Fruit fly (Drosophila melanogaster) whole organism, embryonic: ENCODE results near the gene mtTFB2.

ENCODE experiments used
- Abd-B ChIP-seq: fragments of 200-800 bp; sonication (Bioruptor generic); optimal IDR thresholded peaks from 2 replicates; lab custom pipeline; 2018; ENCODE audit warnings: missing biosample characterization, mild to moderate bottlenecking, missing genetic modification characterization, moderate library complexity
- Atf-2 ChIP-seq: fragments of 200-800 bp; sonication (Bioruptor generic); optimal IDR thresholded peaks from 2 replicates; lab custom pipeline; 2016; ENCODE audit warnings: missing biosample characterization, missing genetic modification characterization
- BEAF-32 ChIP-seq: fragments of 200-800 bp; sonication (Bioruptor generic); optimal IDR thresholded peaks from 3 replicates; lab custom pipeline; 2017; ENCODE audit warnings: missing biosample characterization, missing genetic modification characterization, mild to moderate bottlenecking, moderate library complexity, missing genetic modification reagents
- C15 ChIP-seq: fragments of 200-800 bp; sonication (Bioruptor generic); IDR thresholded peaks from 3 replicates; pipeline ENCODE4 v1.3.6; 2022; ENCODE audit warnings: missing biosample characterization, missing genetic modification characterization
- CG10431 ChIP-seq: fragments of 200-800 bp; sonication (Bioruptor generic); optimal IDR thresholded peaks from 3 replicates; lab custom pipeline; 2018; ENCODE audit warnings: missing biosample characterization, mild to moderate bottlenecking, missing genetic modification characterization
- CG11093 ChIP-seq: fragments of 200-800 bp; sonication (Bioruptor generic); IDR thresholded peaks from 3 replicates; pipeline ENCODE4 v1.3.6; 2022; ENCODE audit warnings: missing biosample characterization, missing genetic modification characterization
- CG12155 ChIP-seq: fragments of 200-800 bp; sonication (Bioruptor generic); optimal IDR thresholded peaks from 3 replicates; lab custom pipeline; 2016; ENCODE audit warnings: missing biosample characterization, missing genetic modification characterization
- CG14667 ChIP-seq: fragments of 200-800 bp; sonication (Bioruptor generic); IDR thresholded peaks from 2 replicates; pipeline ENCODE4 v1.3.6; 2022; ENCODE audit warnings: missing biosample characterization, missing genetic modification characterization
- CG15601 ChIP-seq: fragments of 200-800 bp; sonication (Bioruptor generic); optimal IDR thresholded peaks from 3 replicates; lab custom pipeline; 2019; ENCODE audit warnings: missing biosample characterization, mild to moderate bottlenecking, missing genetic modification characterization, moderate library complexity
- CG1602 ChIP-seq: fragments of 200-800 bp; sonication (Bioruptor generic); optimal IDR thresholded peaks from 3 replicates; lab custom pipeline; 2016; ENCODE audit warnings: missing biosample characterization, missing genetic modification characterization
- CG16863 ChIP-seq: fragments of 200-800 bp; sonication (Bioruptor generic); optimal IDR thresholded peaks from 3 replicates; lab custom pipeline; 2016; ENCODE audit warnings: missing biosample characterization, missing genetic modification characterization
- CG17912 ChIP-seq: fragments of 200-800 bp; sonication (Bioruptor generic); optimal IDR thresholded peaks from 2 replicates; lab custom pipeline; 2018; ENCODE audit warnings: missing biosample characterization, mild to moderate bottlenecking, missing genetic modification characterization
- CG2678 ChIP-seq: fragments of 200-800 bp; sonication (Bioruptor generic); optimal IDR thresholded peaks from 3 replicates; lab custom pipeline; 2019; ENCODE audit warnings: missing biosample characterization, mild to moderate bottlenecking, missing genetic modification characterization, moderate library complexity
- CG31365 ChIP-seq: fragments of 200-800 bp; sonication (Bioruptor generic); optimal IDR thresholded peaks from 2 replicates; lab custom pipeline; 2018; ENCODE audit warnings: missing biosample characterization, mild to moderate bottlenecking, missing genetic modification characterization
- CG32532 ChIP-seq: fragments of 200-800 bp; sonication (Bioruptor generic); IDR thresholded peaks from 2 replicates; pipeline ENCODE4 v1.3.6; 2022; ENCODE audit warnings: missing biosample characterization, missing genetic modification characterization
- CG32772 ChIP-seq: fragments of 200-800 bp; sonication (Bioruptor generic); IDR thresholded peaks from 2 replicates; pipeline ENCODE4 v1.3.6; 2022; ENCODE audit warnings: missing biosample characterization, missing genetic modification characterization
- CG34422 ChIP-seq: fragments of 200-800 bp; sonication (Bioruptor generic); IDR thresholded peaks from 3 replicates; pipeline ENCODE4 v1.3.6; 2022; ENCODE audit warnings: missing biosample characterization, missing genetic modification characterization
- CG4424 ChIP-seq: fragments of 200-800 bp; sonication (Bioruptor generic); optimal IDR thresholded peaks from 3 replicates; lab custom pipeline; 2016; ENCODE audit warnings: missing biosample characterization, missing genetic modification characterization
- CG4707 ChIP-seq: fragments of 200-800 bp; sonication (Bioruptor generic); optimal IDR thresholded peaks from 2 replicates; lab custom pipeline; 2018; ENCODE audit warnings: missing biosample characterization, mild to moderate bottlenecking, missing genetic modification characterization, moderate library complexity
- CG6272 ChIP-seq: fragments of 200-800 bp; sonication (Bioruptor generic); IDR thresholded peaks from 2 replicates; pipeline ENCODE4 v1.3.6; 2022; ENCODE audit warnings: missing biosample characterization, missing genetic modification characterization
- CG6654 ChIP-seq: fragments of 200-800 bp; sonication (Bioruptor generic); optimal IDR thresholded peaks from 2 replicates; lab custom pipeline; 2017; ENCODE audit warnings: missing biosample characterization, mild to moderate bottlenecking, missing genetic modification characterization
- CG7357 ChIP-seq: fragments of 200-800 bp; sonication (Bioruptor generic); IDR thresholded peaks from 3 replicates; pipeline ENCODE4 v1.3.6; 2022; ENCODE audit warnings: missing biosample characterization, missing genetic modification characterization
- CG8924 ChIP-seq: fragments of 200-800 bp; optimal IDR thresholded peaks from 3 replicates; lab custom pipeline; 2019; ENCODE audit warnings: missing biosample characterization, mild to moderate bottlenecking, missing genetic modification characterization, moderate library complexity
- CG9727 ChIP-seq: fragments of 200-800 bp; sonication (Bioruptor generic); optimal IDR thresholded peaks from 3 replicates; lab custom pipeline; 2017; ENCODE audit warnings: missing biosample characterization, mild to moderate bottlenecking, missing genetic modification characterization
- CoRest ChIP-seq: fragments of 200-800 bp; sonication (Bioruptor generic); optimal IDR thresholded peaks from 3 replicates; lab custom pipeline; 2018; ENCODE audit warnings: missing biosample characterization, mild to moderate bottlenecking, missing genetic modification characterization, moderate library complexity
- Dbx ChIP-seq: fragments of 200-800 bp; sonication (Bioruptor generic); IDR thresholded peaks from 3 replicates; pipeline ENCODE4 v1.3.6; 2022; ENCODE audit warnings: missing biosample characterization, missing genetic modification characterization
- Doc3 ChIP-seq: fragments of 200-800 bp; sonication (Bioruptor generic); IDR thresholded peaks from 3 replicates; pipeline ENCODE4 v1.3.6; 2022; ENCODE audit warnings: missing biosample characterization, missing genetic modification characterization; ENCODE audit not compliant: partially characterized antibody
- ERR ChIP-seq: fragments of 200-800 bp; sonication (Bioruptor generic); optimal IDR thresholded peaks from 2 replicates; lab custom pipeline; 2016; ENCODE audit warnings: missing biosample characterization, missing genetic modification characterization
- Eip74EF ChIP-seq, 2 experiments: fragments of 200-800 bp in 1 of 2; fragments of >200 bp in 1 of 2; sonication (Bioruptor generic) in 1 of 2; optimal IDR thresholded peaks; 2 replicates each; lab custom pipeline; 2017 to 2019; ENCODE audit warnings: missing biosample characterization in 2 of 2, missing genetic modification characterization in 2 of 2, mild to moderate bottlenecking in 1 of 2, moderate library complexity in 1 of 2
- Gsc ChIP-seq: fragments of 200-800 bp; sonication (Bioruptor generic); IDR thresholded peaks from 2 replicates; pipeline ENCODE4 v1.3.6; 2022; ENCODE audit warnings: missing biosample characterization, missing genetic modification characterization
- Mad ChIP-seq: fragments of 200-800 bp; sonication (Bioruptor generic); optimal IDR thresholded peaks from 2 replicates; lab custom pipeline; 2016; ENCODE audit warnings: missing biosample characterization, missing genetic modification characterization
- Rfx ChIP-seq: fragments of 200-800 bp; sonication (Bioruptor generic); IDR thresholded peaks from 2 replicates; pipeline ENCODE4 v1.3.6; 2022; ENCODE audit warnings: missing biosample characterization, missing genetic modification characterization
- Vsx1 ChIP-seq: fragments of 200-800 bp; sonication (Bioruptor generic); optimal IDR thresholded peaks from 2 replicates; lab custom pipeline; 2017; ENCODE audit warnings: missing biosample characterization, mild to moderate bottlenecking, missing genetic modification characterization, missing genetic modification reagents
- ab ChIP-seq: fragments of 200-800 bp; sonication (Bioruptor generic); optimal IDR thresholded peaks from 2 replicates; lab custom pipeline; 2016; ENCODE audit warnings: missing biosample characterization, missing genetic modification characterization
- bigmax ChIP-seq: fragments of 200-800 bp; sonication (Bioruptor generic); optimal IDR thresholded peaks from 2 replicates; lab custom pipeline; 2018; ENCODE audit warnings: missing biosample characterization, mild to moderate bottlenecking, missing genetic modification characterization
- br ChIP-seq: fragments of >200 bp; optimal IDR thresholded peaks from 2 replicates; lab custom pipeline; 2017
- bsh ChIP-seq, 2 experiments: fragments of 200-800 bp; sonication (Bioruptor generic); optimal IDR thresholded peaks; 2 replicates each; lab custom pipeline; 2017 to 2018; ENCODE audit warnings: mild to moderate bottlenecking in 2 of 2, missing biosample characterization in 2 of 2, missing genetic modification characterization in 2 of 2, moderate library complexity in 1 of 2
- cad ChIP-seq: fragments of >200 bp; optimal IDR thresholded peaks from 2 replicates; lab custom pipeline; 2017; ENCODE audit warnings: missing biosample characterization, missing genetic modification characterization
- corto ChIP-seq: fragments of 200-800 bp; sonication (Bioruptor generic); optimal IDR thresholded peaks from 2 replicates; lab custom pipeline; 2016; ENCODE audit warnings: missing biosample characterization, mild to moderate bottlenecking, missing genetic modification characterization, moderate library complexity
- da ChIP-seq: fragments of 200-800 bp; sonication (Bioruptor generic); optimal IDR thresholded peaks from 2 replicates; lab custom pipeline; 2016; ENCODE audit warnings: missing biosample characterization, missing genetic modification characterization
- dm ChIP-seq: fragments of 200-800 bp; sonication (Bioruptor generic); optimal IDR thresholded peaks from 3 replicates; lab custom pipeline; 2016; ENCODE audit warnings: missing biosample characterization, missing genetic modification characterization
- h ChIP-seq: fragments of >200 bp; optimal IDR thresholded peaks from 2 replicates; lab custom pipeline; 2017
- her ChIP-seq: fragments of 200-800 bp; sonication (Bioruptor generic); optimal IDR thresholded peaks from 2 replicates; lab custom pipeline; 2016; ENCODE audit warnings: missing biosample characterization, missing genetic modification characterization
- hkb ChIP-seq, 2 experiments: fragments of 200-800 bp in 1 of 2; fragments of >200 bp in 1 of 2; sonication (Bioruptor generic) in 1 of 2; IDR thresholded peaks in 1 of 2; optimal IDR thresholded peaks in 1 of 2; 2 replicates each; pipeline versions ENCODE4 v1.3.6 to Lab custom; 2017 to 2022; ENCODE audit warnings: missing biosample characterization in 1 of 2, missing genetic modification characterization in 1 of 2
- inv ChIP-seq: fragments of 200-800 bp; sonication (Bioruptor generic); IDR thresholded peaks from 2 replicates; pipeline ENCODE4 v1.3.6; 2022; ENCODE audit warnings: missing biosample characterization, missing genetic modification characterization; ENCODE audit not compliant: partially characterized antibody
- kay ChIP-seq: fragments of 200-800 bp; sonication (Bioruptor generic); optimal IDR thresholded peaks from 2 replicates; lab custom pipeline; 2016; ENCODE audit warnings: missing biosample characterization, missing genetic modification characterization
- pho ChIP-seq: fragments of 200-800 bp; sonication (Bioruptor generic); optimal IDR thresholded peaks from 2 replicates; lab custom pipeline; 2016; ENCODE audit warnings: missing biosample characterization, missing genetic modification characterization
- slou ChIP-seq: fragments of 200-800 bp; sonication (Bioruptor generic); optimal IDR thresholded peaks from 3 replicates; lab custom pipeline; 2016; ENCODE audit warnings: missing biosample characterization, missing genetic modification characterization
- sr ChIP-seq: fragments of 200-800 bp; sonication (Bioruptor generic); IDR thresholded peaks from 3 replicates; pipeline ENCODE4 v1.3.6; 2022; ENCODE audit warnings: missing biosample characterization, missing genetic modification characterization
- tin ChIP-seq: fragments of 200-800 bp; sonication (Bioruptor generic); optimal IDR thresholded peaks from 3 replicates; lab custom pipeline; 2016; ENCODE audit warnings: missing biosample characterization, missing genetic modification characterization
- tup ChIP-seq: fragments of 200-800 bp; sonication (Bioruptor generic); optimal IDR thresholded peaks from 2 replicates; lab custom pipeline; 2016; ENCODE audit warnings: missing biosample characterization, mild to moderate bottlenecking, missing genetic modification characterization, moderate library complexity
- unc-4 ChIP-seq: fragments of 200-800 bp; sonication (Bioruptor generic); IDR thresholded peaks from 2 replicates; pipeline ENCODE4 v1.3.6; 2022; ENCODE audit warnings: missing biosample characterization, missing genetic modification characterization; ENCODE audit not compliant: partially characterized antibody

Gene mtTFB2

DNA sequence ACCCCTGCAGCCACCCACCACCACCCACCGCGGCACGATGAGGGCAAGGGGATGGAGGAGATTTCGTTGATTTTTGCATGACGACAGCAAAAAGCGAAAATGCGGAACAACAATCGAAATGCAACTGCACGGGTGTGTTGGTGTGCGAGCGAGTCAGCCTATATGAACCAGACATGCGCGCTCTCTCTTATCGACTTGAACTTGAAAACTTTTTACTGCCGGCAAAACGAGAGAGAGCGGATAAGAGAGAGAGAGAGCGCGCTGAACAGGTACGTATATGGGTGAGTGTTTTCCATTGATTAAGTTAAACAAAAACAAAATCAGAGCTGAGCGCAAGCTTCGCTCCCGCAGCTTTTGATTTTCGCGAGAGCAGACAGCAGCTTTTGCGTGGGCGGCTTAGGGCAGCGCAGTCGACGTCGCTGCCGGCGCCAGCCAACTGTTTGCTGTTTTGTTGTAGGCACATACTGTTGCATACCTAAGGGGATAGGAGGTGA lies 43.8 kb downstream of the mtTFB2 start (continued):
- TF ChIP-seq Mad (GFP tag; lab: Kevin White, UChicago) (no peak), ERR (GFP tag; lab: Kevin White, UChicago) (peak; percentile 31), CG31365 (tag; lab: Kevin White, UChicago) (no peak), bigmax (GFP tag; lab: Kevin White, UChicago) (no peak), pho (GFP tag; lab: Kevin White, UChicago) (no peak), CG4707 (GFP tag; lab: Kevin White, UChicago) (no peak), Atf-2 (GFP tag; lab: Kevin White, UChicago) (no peak), cad (no peak), CoRest (tag; lab: Kevin White, UChicago) (no peak), her (GFP tag; lab: Kevin White, UChicago) (no peak), corto (GFP tag; lab: Kevin White, UChicago) (peak; percentile 34), CG6654 (GFP tag; lab: Kevin White, UChicago) (no peak), Eip74EF (GFP tag; optimal IDR thresholded peaks at IDR 0.05; lab: Kevin White, UChicago) (peak in 1 of 2 experiments; percentile 63), CG34422 (peak; percentile 20; the same call in 1 of the 3 replicates), CG11093 (GFP tag; lab: Robert Waterston, UW) (no peak), unc-4 (GFP tag; lab: Robert Waterston, UW) (peak; percentile 47), C15 (GFP tag; lab: Robert Waterston, UW) (no peak), CG4424 (GFP tag; lab: Kevin White, UChicago) (no peak), CG32772 (GFP tag; lab: Robert Waterston, UW) (no peak), CG9727 (no peak), Gsc (no peak), tup (GFP tag; lab: Kevin White, UChicago) (no peak), Doc3 (GFP tag; lab: Robert Waterston, UW) (0 out of 3 replicates have a peak, but pooled peaks have one; percentile 13), ab (GFP tag; lab: Kevin White, UChicago) (no peak), CG32532 (GFP tag; lab: Robert Waterston, UW) (no peak), CG17912 (no peak), da (no peak), CG2678 (tag; lab: Kevin White, UChicago) (no peak), slou (GFP tag; lab: Kevin White, UChicago) (no peak), tin (GFP tag; lab: Kevin White, UChicago) (no peak), Dbx (no peak), CG8924 (tag; lab: Kevin White, UChicago) (no peak), h (lab: Kevin White, UChicago) (no peak), CG7357 (GFP tag; lab: Robert Waterston, UW) (no peak), CG12155 (GFP tag; lab: Kevin White, UChicago) (no peak), bsh (GFP tag; optimal IDR thresholded peaks at IDR 0.05; lab: Kevin White, UChicago) (no peak), Rfx (GFP tag; lab: Robert Waterston, UW) (no peak), CG15601 (tag; lab: Kevin White, UChicago) (no peak), Abd-B (GFP tag; lab: Kevin White, UChicago) (no peak), sr (GFP tag; lab: Robert Waterston, UW) (peak; percentile 99), CG6272 (GFP tag; lab: Robert Waterston, UW) (no peak), BEAF-32 (GFP tag; lab: Kevin White, UChicago) (no peak), CG10431 (GFP tag; lab: Kevin White, UChicago) (no peak), Vsx1 (GFP tag; lab: Kevin White, UChicago) (no peak), br (lab: Kevin White, UChicago) (no peak), inv (GFP tag; lab: Robert Waterston, UW) (no peak), dm (GFP tag; lab: Kevin White, UChicago) (no peak), CG16863 (GFP tag; lab: Kevin White, UChicago) (no peak), kay (GFP tag; lab: Kevin White, UChicago) (no peak), CG1602 (GFP tag; lab: Kevin White, UChicago) (no peak), CG14667 (GFP tag; lab: Robert Waterston, UW) (no peak), hkb (optimal IDR thresholded peaks at IDR 0.05; lab: Kevin White, UChicago) (no peak), hkb (GFP tag; IDR thresholded peaks at IDR 0.05; lab: Robert Waterston, UW) (no peak)
